Worm (Caenorhabditis elegans) whole organism, L1 larva: Measurements from ENCODE around the gene vps-37.

ENCODE experiments used
- C04F5.9 ChIP-seq: sonication (generic microtip); optimal IDR thresholded peaks from 2 replicates; lab custom pipeline; 2016; ENCODE audit warnings: missing genetic modification characterization, missing compliant biosample characterization
- F16B12.6 ChIP-seq: fragments of 150-350 bp; optimal IDR thresholded peaks from 2 replicates; lab custom pipeline; 2014; ENCODE audit warnings: missing biosample characterization, missing genetic modification characterization
- ama-1 ChIP-seq: fragments of 150-350 bp; optimal IDR thresholded peaks from 2 replicates; lab custom pipeline; 2014
- blmp-1 ChIP-seq: fragments of 150-350 bp; optimal IDR thresholded peaks from 2 replicates; lab custom pipeline; 2014; ENCODE audit warnings: missing biosample characterization, missing genetic modification characterization
- ceh-63 ChIP-seq: fragments of 200-800 bp; sonication (Bioruptor generic); optimal IDR thresholded peaks from 2 replicates; lab custom pipeline; 2018; ENCODE audit warnings: mild to moderate bottlenecking, missing genetic modification characterization, missing compliant biosample characterization
- ceh-88 ChIP-seq: fragments of 200-800 bp; sonication (Bioruptor generic); IDR thresholded peaks from 2 replicates; pipeline ENCODE4 v1.3.6; 2022; ENCODE audit warnings: missing genetic modification characterization, missing compliant biosample characterization
- dpl-1 ChIP-seq, 3 experiments: fragments of 150-350 bp in 2 of 3; sonication (generic microtip) in 1 of 3; optimal IDR thresholded peaks; 2 replicates each; lab custom pipeline; 2014 to 2017; ENCODE audit warnings: missing biosample characterization in 3 of 3, missing genetic modification characterization in 3 of 3, missing genetic modification reagents in 3 of 3
- dsc-1 ChIP-seq: sonication (generic microtip); optimal IDR thresholded peaks from 2 replicates; lab custom pipeline; 2016; ENCODE audit warnings: mild to moderate bottlenecking, missing genetic modification characterization, missing compliant biosample characterization
- efl-1 ChIP-seq, 4 experiments: fragments of 150-350 bp; optimal IDR thresholded peaks in 3 of 4; peaks in 1 of 4; 1 replicate in 1 of 4; 2 replicates in 3 of 4; lab custom pipeline; 2014; ENCODE audit warnings: missing biosample characterization in 2 of 4, missing genetic modification characterization in 2 of 4, missing genetic modification reagents in 2 of 4
- efl-3 ChIP-seq: fragments of 200-800 bp; sonication (Bioruptor generic); optimal IDR thresholded peaks from 2 replicates; lab custom pipeline; 2018; ENCODE audit warnings: mild to moderate bottlenecking, missing genetic modification characterization, missing compliant biosample characterization
- egl-13 ChIP-seq: sonication (generic microtip); optimal IDR thresholded peaks from 2 replicates; lab custom pipeline; 2016; ENCODE audit warnings: missing genotype, missing genetic modification reagents, missing genetic modification characterization, missing compliant biosample characterization
- egl-27 ChIP-seq, 2 experiments: fragments of 150-350 bp in 1 of 2; sonication (generic microtip); optimal IDR thresholded peaks; 3 replicates each; lab custom pipeline; 2017 to 2018; ENCODE audit warnings: missing biosample characterization in 2 of 2, missing genetic modification characterization in 2 of 2, missing genetic modification reagents in 2 of 2
- elt-2 ChIP-seq: sonication (generic microtip); optimal IDR thresholded peaks from 2 replicates; lab custom pipeline; 2016; ENCODE audit warnings: missing genetic modification characterization, mild to moderate bottlenecking, inconsistent platforms, missing compliant biosample characterization, missing genetic modification reagents
- ets-5 ChIP-seq: fragments of 200-800 bp; sonication (Bioruptor generic); IDR thresholded peaks from 2 replicates; pipeline ENCODE4 v1.3.6; 2022; ENCODE audit warnings: missing genetic modification characterization, missing compliant biosample characterization
- fkh-10 ChIP-seq: sonication (generic microtip); optimal IDR thresholded peaks from 2 replicates; lab custom pipeline; 2017; ENCODE audit warnings: missing biosample characterization, missing genetic modification reagents, missing genetic modification characterization
- fkh-4 ChIP-seq: sonication (generic microtip); optimal IDR thresholded peaks from 2 replicates; lab custom pipeline; 2016; ENCODE audit warnings: missing compliant biosample characterization, missing genetic modification characterization, borderline replicate concordance
- fkh-8 ChIP-seq: sonication (generic microtip); optimal IDR thresholded peaks from 2 replicates; lab custom pipeline; 2016; ENCODE audit warnings: mild to moderate bottlenecking, missing genetic modification characterization, missing compliant biosample characterization
- hlh-17 ChIP-seq: fragments of 200-800 bp; sonication (Bioruptor generic); optimal IDR thresholded peaks from 2 replicates; lab custom pipeline; 2018; ENCODE audit warnings: missing genetic modification characterization, mild to moderate bottlenecking, missing compliant biosample characterization, moderate library complexity, borderline replicate concordance
- hlh-4 ChIP-seq: sonication (generic microtip); optimal IDR thresholded peaks from 2 replicates; lab custom pipeline; 2016; ENCODE audit warnings: mild to moderate bottlenecking, missing genetic modification characterization, missing compliant biosample characterization
- hpl-2 ChIP-seq: fragments of 150-350 bp; optimal IDR thresholded peaks from 2 replicates; lab custom pipeline; 2014; ENCODE audit warnings: missing biosample characterization, missing genetic modification reagents, missing genetic modification characterization
- isw-1 ChIP-seq: fragments of 200-800 bp; sonication (Bioruptor generic); IDR thresholded peaks from 2 replicates; pipeline ENCODE4 v1.3.6; 2022; ENCODE audit warnings: missing genetic modification characterization, missing compliant biosample characterization
- jun-1 ChIP-seq: fragments of 150-350 bp; optimal IDR thresholded peaks from 2 replicates; lab custom pipeline; 2014; ENCODE audit warnings: missing biosample characterization, missing genetic modification reagents, missing genetic modification characterization
- lin-13 ChIP-seq: fragments of 150-350 bp; optimal IDR thresholded peaks from 2 replicates; lab custom pipeline; 2014; ENCODE audit warnings: missing biosample characterization, missing genetic modification reagents, missing genetic modification characterization
- lin-14 ChIP-seq: fragments of 200-800 bp; sonication (Bioruptor generic); optimal IDR thresholded peaks from 2 replicates; lab custom pipeline; 2018; ENCODE audit warnings: mild to moderate bottlenecking, missing genetic modification characterization, moderate library complexity, missing compliant biosample characterization
- lin-35 ChIP-seq, 2 experiments: fragments of 150-350 bp; optimal IDR thresholded peaks; 2 replicates each; lab custom pipeline; 2014; ENCODE audit warnings: missing biosample characterization in 2 of 2, missing genetic modification characterization in 2 of 2, missing genetic modification reagents in 2 of 2
- lin-39 ChIP-seq: fragments of 150-350 bp; optimal IDR thresholded peaks from 2 replicates; lab custom pipeline; 2014; ENCODE audit warnings: missing biosample characterization, missing genetic modification reagents, missing genetic modification characterization
- lir-3 ChIP-seq: sonication (generic microtip); optimal IDR thresholded peaks from 2 replicates; lab custom pipeline; 2016; ENCODE audit warnings: mild to moderate bottlenecking, missing genetic modification characterization, moderate library complexity, missing compliant biosample characterization; ENCODE audit not compliant: poor library complexity
- mab-9 ChIP-seq: fragments of 200-800 bp; sonication (Bioruptor generic); IDR thresholded peaks from 2 replicates; pipeline ENCODE4 v1.3.6; 2022; ENCODE audit warnings: missing genetic modification reagents, missing genetic modification characterization, missing compliant biosample characterization
- mdl-1 ChIP-seq, 2 experiments: fragments of 150-350 bp; optimal IDR thresholded peaks; 2 replicates each; lab custom pipeline; 2014 to 2017; ENCODE audit warnings: missing biosample characterization in 2 of 2, missing genetic modification characterization in 2 of 2, inconsistent platforms in 1 of 2
- mep-1 ChIP-seq: fragments of 150-350 bp; optimal IDR thresholded peaks from 2 replicates; lab custom pipeline; 2014; ENCODE audit warnings: missing biosample characterization, missing genetic modification characterization
- nhr-11 ChIP-seq: fragments of 150-350 bp; optimal IDR thresholded peaks from 2 replicates; lab custom pipeline; 2014; ENCODE audit warnings: missing biosample characterization, missing genetic modification characterization
- nhr-12 ChIP-seq: sonication (generic microtip); optimal IDR thresholded peaks from 2 replicates; lab custom pipeline; 2017; ENCODE audit warnings: missing biosample characterization, missing genetic modification characterization
- nhr-19 ChIP-seq: fragments of 200-800 bp; sonication (Bioruptor generic); conservative IDR thresholded peaks from 2 replicates; pipeline ENCODE4 v1.3.6; 2022; ENCODE audit warnings: missing genetic modification characterization, missing compliant biosample characterization
- nhr-237 ChIP-seq: fragments of 150-350 bp; optimal IDR thresholded peaks from 2 replicates; lab custom pipeline; 2014; ENCODE audit warnings: missing biosample characterization, missing genetic modification characterization
- nhr-71 ChIP-seq: sonication (generic microtip); optimal IDR thresholded peaks from 2 replicates; lab custom pipeline; 2016; ENCODE audit warnings: mild to moderate bottlenecking, missing genetic modification characterization, moderate library complexity, missing compliant biosample characterization
- nhr-90 ChIP-seq: sonication (generic microtip); optimal IDR thresholded peaks from 2 replicates; lab custom pipeline; 2016; ENCODE audit warnings: mild to moderate bottlenecking, missing genetic modification characterization, missing compliant biosample characterization; ENCODE audit not compliant: poor library complexity
- rnt-1 ChIP-seq: sonication (generic microtip); optimal IDR thresholded peaks from 2 replicates; lab custom pipeline; 2016; ENCODE audit warnings: mild to moderate bottlenecking, missing genetic modification characterization, moderate library complexity, missing compliant biosample characterization
- skn-1 ChIP-seq: fragments of 150-350 bp; optimal IDR thresholded peaks from 2 replicates; lab custom pipeline; 2014; ENCODE audit warnings: missing biosample characterization, missing genetic modification characterization
- snpc-4 ChIP-seq: fragments of 150-350 bp; optimal IDR thresholded peaks from 2 replicates; lab custom pipeline; 2014; ENCODE audit warnings: missing biosample characterization, missing genetic modification characterization
- snu-23 ChIP-seq: sonication (generic microtip); optimal IDR thresholded peaks from 2 replicates; lab custom pipeline; 2016; ENCODE audit warnings: missing genetic modification characterization, missing compliant biosample characterization
- sox-4 ChIP-seq: sonication (generic microtip); optimal IDR thresholded peaks from 2 replicates; lab custom pipeline; 2016; ENCODE audit warnings: missing genetic modification characterization, missing compliant biosample characterization
- sptf-1 ChIP-seq: fragments of 150-350 bp; optimal IDR thresholded peaks from 2 replicates; lab custom pipeline; 2014; ENCODE audit warnings: missing biosample characterization, missing genetic modification characterization
- swsn-7 ChIP-seq: sonication (generic microtip); optimal IDR thresholded peaks from 2 replicates; lab custom pipeline; 2016; ENCODE audit warnings: missing genetic modification characterization, missing compliant biosample characterization
- unc-130 ChIP-seq: fragments of 150-350 bp; optimal IDR thresholded peaks from 2 replicates; lab custom pipeline; 2017; ENCODE audit warnings: missing biosample characterization, missing genetic modification characterization, inconsistent platforms
- unc-62 ChIP-seq: fragments of 150-350 bp; optimal IDR thresholded peaks from 2 replicates; lab custom pipeline; 2014; ENCODE audit warnings: missing biosample characterization, missing genetic modification reagents, missing genetic modification characterization
- unc-86 ChIP-seq: sonication (generic microtip); optimal IDR thresholded peaks from 2 replicates; lab custom pipeline; 2016; ENCODE audit warnings: missing genetic modification characterization, missing compliant biosample characterization
- unc-98 ChIP-seq: fragments of 200-800 bp; sonication (Bioruptor generic); IDR thresholded peaks from 2 replicates; pipeline ENCODE4 v1.3.6; 2022; ENCODE audit warnings: missing genetic modification characterization, missing compliant biosample characterization
- xbp-1 ChIP-seq: sonication (generic microtip); optimal IDR thresholded peaks from 2 replicates; lab custom pipeline; 2016; ENCODE audit warnings: missing genetic modification characterization, missing compliant biosample characterization
- zip-4 ChIP-seq: fragments of 200-800 bp; sonication (Bioruptor generic); optimal IDR thresholded peaks from 2 replicates; lab custom pipeline; 2018; ENCODE audit warnings: mild to moderate bottlenecking, missing genetic modification characterization, moderate library complexity, missing compliant biosample characterization
- ztf-4 ChIP-seq: fragments of 150-350 bp; optimal IDR thresholded peaks from 2 replicates; lab custom pipeline; 2014; ENCODE audit warnings: missing biosample characterization, missing genetic modification characterization

The vps-37 gene

ce11 chrV:5580517-5580916 is 12.0 kb upstream of the vps-37 start (continued):
- TF ChIP-seq isw-1 (GFP tag; lab: Robert Waterston, UW), result peak; percentile 33
- TF ChIP-seq efl-3 (GFP tag; lab: Kevin White, UChicago), result no peak
- TF ChIP-seq blmp-1 (tag; lab: Kevin White, UChicago), result peak; percentile 66
- TF ChIP-seq snpc-4 (tag; lab: Kevin White, UChicago), result peak; percentile 50
- TF ChIP-seq hpl-2, result no peak
- TF ChIP-seq rnt-1 (tag; lab: Kevin White, UChicago), result peak; percentile 48
- TF ChIP-seq ama-1 (lab: Kevin White, UChicago), result peak; percentile 10
- TF ChIP-seq nhr-71, result peak; percentile 76
- peak; percentile 12 for TF ChIP-seq nhr-237 (tag; lab: Kevin White, UChicago)
- peak; percentile 40 for TF ChIP-seq lin-13 (GFP tag; lab: Kevin White, UChicago)
- no peak for TF ChIP-seq nhr-11 (tag; lab: Kevin White, UChicago)
- peak; percentile 50 for TF ChIP-seq skn-1 (tag; lab: Kevin White, UChicago)
- TF ChIP-seq mep-1, result peak; percentile 58
- TF ChIP-seq nhr-19 (GFP tag; lab: Robert Waterston, UW), result no peak
- TF ChIP-seq unc-98 (GFP tag; lab: Robert Waterston, UW), result no peak
- no peak for TF ChIP-seq fkh-4
- no peak for TF ChIP-seq sptf-1 (tag; lab: Kevin White, UChicago)
- TF ChIP-seq lin-14 (GFP tag; lab: Kevin White, UChicago), result peak; percentile 90
- TF ChIP-seq lin-35 (GFP tag; optimal IDR thresholded peaks at IDR 0.05; lab: Kevin White, UChicago), result peak; percentile 56 to 62
- TF ChIP-seq swsn-7 (tag; lab: Kevin White, UChicago), result peak; percentile 59
- TF ChIP-seq dpl-1 (GFP tag; optimal IDR thresholded peaks at IDR 0.05; lab: Kevin White, UChicago), result peak in 2 of 3 experiments; percentile 14 to 54
- TF ChIP-seq lir-3 (tag; lab: Kevin White, UChicago), result no peak
- TF ChIP-seq ztf-4, result peak; percentile 45
- TF ChIP-seq nhr-90 (tag; lab: Kevin White, UChicago), result no peak
- peak; percentile 15 for TF ChIP-seq zip-4
- peak in 1 of 2 experiments; percentile 34 for TF ChIP-seq mdl-1 (tag; optimal IDR thresholded peaks at IDR 0.05; lab: Kevin White, UChicago)
- no peak for TF ChIP-seq hlh-4 (tag; lab: Kevin White, UChicago)
- TF ChIP-seq sox-4, result no peak
- TF ChIP-seq egl-13 (tag; lab: Kevin White, UChicago), result no peak
- TF ChIP-seq hlh-17 (GFP tag; lab: Kevin White, UChicago), result no peak
- peak; percentile 34 for TF ChIP-seq xbp-1 (tag; lab: Kevin White, UChicago)
- TF ChIP-seq elt-2, result no peak
- TF ChIP-seq fkh-8, result peak; percentile 61
- peak; percentile 27 for TF ChIP-seq unc-86
- peak; percentile 59 for TF ChIP-seq F16B12.6 (tag; lab: Kevin White, UChicago)
- TF ChIP-seq ceh-88 (GFP tag; lab: Robert Waterston, UW), result no peak
- TF ChIP-seq nhr-12 (tag; lab: Kevin White, UChicago), result no peak
- no peak for TF ChIP-seq unc-130 (tag; lab: Kevin White, UChicago)
- TF ChIP-seq ets-5, result no peak
- TF ChIP-seq snu-23 (GFP tag; lab: Kevin White, UChicago), result peak; percentile 71

- TF ChIP-seq unc-86 (no peak), fkh-8 (no peak), lin-35 (GFP tag; optimal IDR thresholded peaks at IDR 0.05; lab: Kevin White, UChicago) (no peak)
Observed at ce11 chrV:5581312-5581711, 11.2 kb upstream of the vps-37 start, which contains the start of gene klc-2. Gene klc-2, minus strand, starts transcription at chrV:5581412.

DNA sequence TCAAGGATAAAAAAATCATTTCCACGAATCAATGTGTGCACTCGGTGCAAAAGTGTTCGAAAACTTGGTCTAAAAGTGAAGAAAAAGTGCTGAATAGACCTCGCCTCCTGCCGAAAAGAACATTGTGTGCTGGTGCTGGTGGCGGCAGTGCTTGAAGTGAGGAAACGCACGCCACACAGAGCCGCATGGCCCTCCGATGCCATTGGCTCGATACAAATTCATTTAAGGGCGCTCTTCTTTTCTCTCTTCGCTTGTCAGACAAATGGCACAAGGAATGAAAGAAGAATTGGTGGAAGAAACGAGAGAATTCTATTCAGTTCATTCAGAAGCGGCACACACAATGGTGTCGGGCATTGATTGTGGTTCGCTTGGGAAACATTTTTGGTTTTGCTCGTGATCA is 10.2 kb upstream of the vps-37 start:
- no peak for TF ChIP-seq nhr-11 (tag; lab: Kevin White, UChicago)
- TF ChIP-seq jun-1 (tag; lab: Kevin White, UChicago), result no peak
- TF ChIP-seq lir-3 (tag; lab: Kevin White, UChicago), result no peak
- no peak for TF ChIP-seq dpl-1 (GFP tag; optimal IDR thresholded peaks at IDR 0.05; lab: Kevin White, UChicago)
- no peak for TF ChIP-seq efl-1 (optimal IDR thresholded peaks at IDR 0.05; lab: Kevin White, UChicago)
- TF ChIP-seq efl-1 (GFP tag; optimal IDR thresholded peaks at IDR 0.05 in 1 of 2; lab: Kevin White, UChicago), result peak in 1 of 2 experiments; percentile 88
- TF ChIP-seq lin-14 (GFP tag; lab: Kevin White, UChicago), result peak; percentile 63
- TF ChIP-seq dsc-1 (tag; lab: Kevin White, UChicago), result no peak
- TF ChIP-seq fkh-10 (GFP tag; lab: Kevin White, UChicago), result peak; percentile 3
- no peak for TF ChIP-seq lin-39 (tag; lab: Kevin White, UChicago)
- TF ChIP-seq unc-98 (GFP tag; lab: Robert Waterston, UW), result no peak
- no peak for TF ChIP-seq mab-9 (GFP tag; lab: Robert Waterston, UW)
- no peak for TF ChIP-seq egl-27 (tag; optimal IDR thresholded peaks at IDR 0.05; lab: Kevin White, UChicago)
- no peak for TF ChIP-seq F16B12.6 (tag; lab: Kevin White, UChicago)
- no peak for TF ChIP-seq ceh-63 (GFP tag; lab: Kevin White, UChicago)
- TF ChIP-seq ztf-4, result no peak
- TF ChIP-seq C04F5.9, result no peak
- TF ChIP-seq unc-62 (GFP tag; lab: Kevin White, UChicago), result no peak
- no peak for TF ChIP-seq unc-86
